Worm (Caenorhabditis elegans): ENCODE data around the gene C32D5.12.

C32D5.12 gene

DNA sequence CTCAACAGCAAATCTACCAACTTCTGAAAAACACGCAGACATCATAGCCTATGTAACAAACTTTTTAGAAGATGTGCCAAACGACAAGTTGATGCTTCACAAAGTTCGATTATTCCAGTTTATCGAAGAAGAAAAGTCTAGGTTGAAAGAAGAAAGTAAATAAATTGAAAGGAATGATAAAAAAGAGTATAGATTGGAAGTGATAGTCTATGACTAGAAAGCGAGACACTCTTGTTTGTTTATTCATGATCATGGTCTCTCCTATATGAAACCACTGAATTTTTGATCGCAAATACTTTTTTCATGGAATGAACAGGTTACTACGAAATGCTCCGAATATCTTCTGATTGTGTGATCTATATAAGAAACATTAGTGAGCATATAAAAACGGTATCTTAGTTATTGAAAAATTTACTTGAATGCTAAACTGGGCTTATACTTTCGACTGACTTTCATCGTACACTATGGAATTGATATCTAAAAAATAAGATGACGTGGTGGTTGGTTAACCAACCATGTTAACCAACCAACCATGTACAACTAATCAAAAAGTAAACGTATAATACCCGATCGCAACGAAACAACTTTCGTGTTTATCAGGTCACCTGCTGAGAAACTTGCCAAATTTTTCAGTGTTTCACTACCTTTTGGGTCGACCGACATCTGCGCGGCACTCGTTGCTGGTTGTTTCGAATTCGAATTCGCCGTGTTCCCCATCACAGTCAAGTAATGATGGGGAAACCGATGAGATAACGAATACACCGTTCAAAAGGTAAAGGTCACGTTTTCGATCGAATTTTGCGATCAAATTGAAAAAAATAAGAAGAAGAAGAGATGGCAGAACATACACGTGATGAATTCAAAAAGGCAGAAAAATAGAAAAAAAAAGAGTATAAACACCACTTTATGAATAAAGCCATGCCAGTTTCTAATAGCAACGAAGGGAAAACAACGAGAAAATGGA, 13.3 kb downstream of the C32D5.12 start, which contains the start of gene C32D5.8:
Gene C32D5.8 (minus strand): TSS at position 770 of the 964 bp plus-strand sequence.
- TF ChIP-seq gei-17 (GFP tag; optimal IDR thresholded peaks at IDR 0.05), result no peak
- TF ChIP-seq akir-1 (GFP tag; optimal IDR thresholded peaks at IDR 0.05), result no peak
- no peak for TF ChIP-seq lin-35 (GFP tag; optimal IDR thresholded peaks at IDR 0.05)
- TF ChIP-seq Y67H2A.10 (GFP tag; conservative IDR thresholded peaks at IDR 0.05), result no peak
- no peak for TF ChIP-seq ceh-91 (GFP tag; IDR thresholded peaks at IDR 0.05)
- no peak for TF ChIP-seq Y79H2A.3 (GFP tag; conservative IDR thresholded peaks at IDR 0.05)

ce11 chrII:6344513-6344912, 14.3 kb downstream of the C32D5.12 start:
- TF ChIP-seq ama-1 (optimal IDR thresholded peaks at IDR 0.05), result no peak
- TF ChIP-seq ama-1 (GFP tag; optimal IDR thresholded peaks at IDR 0.05), result no peak
- TF ChIP-seq C17E4.6 (GFP tag; IDR thresholded peaks at IDR 0.05), result no peak
- no peak for TF ChIP-seq rpc-1 (optimal IDR thresholded peaks at IDR 0.05)
- no peak for TF ChIP-seq rpc-1 (tag; optimal IDR thresholded peaks at IDR 0.05)
- no peak for TF ChIP-seq nhr-90 (tag; optimal IDR thresholded peaks at IDR 0.05)
- no peak for TF ChIP-seq ZK185.1 (tag; optimal IDR thresholded peaks at IDR 0.05; ENCODE audit: poor library complexity, severe bottlenecking)
- TF ChIP-seq zim-3 (tag; optimal IDR thresholded peaks at IDR 0.05), result no peak
- no peak for TF ChIP-seq mcd-1 (GFP tag; IDR thresholded peaks at IDR 0.05)
- TF ChIP-seq ztf-3 (GFP tag; optimal IDR thresholded peaks at IDR 0.05), result no peak
- TF ChIP-seq tbp1 (GFP tag; optimal IDR thresholded peaks at IDR 0.05), result no peak
- no peak for TF ChIP-seq F10E7.11 (tag; optimal IDR thresholded peaks at IDR 0.05)
- TF ChIP-seq K12H6.12 (tag; optimal IDR thresholded peaks at IDR 0.05), result no peak
- TF ChIP-seq nhr-80 (tag; optimal IDR thresholded peaks at IDR 0.05), result no peak

DNA sequence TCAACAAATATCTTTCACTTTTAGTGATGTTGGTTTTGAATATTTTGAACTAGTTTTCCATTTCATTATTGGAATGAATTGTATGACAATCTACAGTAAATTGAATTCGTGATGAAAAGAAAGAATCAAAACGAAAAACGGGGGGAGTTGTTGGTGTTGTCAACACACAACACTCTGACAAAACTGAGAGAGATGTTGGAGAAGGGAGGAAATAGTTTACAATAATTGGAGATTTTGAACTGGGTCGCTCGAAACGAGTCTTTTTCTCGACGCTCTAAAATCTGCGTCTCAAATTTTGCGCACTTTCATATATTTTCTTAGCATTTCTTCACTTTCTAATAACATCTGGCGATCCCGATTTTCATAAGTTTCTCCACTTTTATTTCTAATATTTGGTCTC, 14.9 kb downstream of the C32D5.12 start, which contains the start of gene txt-18:
Gene txt-18 (plus strand): TSS at position 180 of the 400 bp plus-strand sequence.
- no peak for TF ChIP-seq cebp-1 (GFP tag; IDR thresholded peaks at IDR 0.05)
- peak; percentile 5 for TF ChIP-seq cebp-1 (tag; optimal IDR thresholded peaks at IDR 0.05)
- TF ChIP-seq atf-7 (tag; optimal IDR thresholded peaks at IDR 0.05), result no peak
- TF ChIP-seq hmg-1.2 (GFP tag; IDR thresholded peaks at IDR 0.05), result peak; percentile 15; the same call in 1 of the 2 replicates
- TF ChIP-seq dox-1 (GFP tag; IDR thresholded peaks at IDR 0.05), result 0 out of 2 replicates have a peak, but pooled peaks have one; percentile 6

ce11 chrII:6342455-6342854, 16.4 kb downstream of the C32D5.12 start:
- no peak for TF ChIP-seq ccch-3 (GFP tag; optimal IDR thresholded peaks at IDR 0.05)

- TF ChIP-seq ztf-3 (GFP tag; optimal IDR thresholded peaks at IDR 0.05) (no peak), hrde-1 (tag; optimal IDR thresholded peaks at IDR 0.05; ENCODE audit: borderline replicate concordance) (no peak), unc-130 (GFP tag; optimal IDR thresholded peaks at IDR 0.05) (no peak), hmg-20 (GFP tag; IDR thresholded peaks at IDR 0.05) (no peak), egl-44 (GFP tag; IDR thresholded peaks at IDR 0.05) (no peak), akir-1 (GFP tag; optimal IDR thresholded peaks at IDR 0.05) (no peak), mcd-1 (GFP tag; IDR thresholded peaks at IDR 0.05) (no peak), rec-8 (tag; optimal IDR thresholded peaks at IDR 0.05) (no peak), snpc-1.3 (tag; optimal IDR thresholded peaks at IDR 0.05; ENCODE audit: insufficient read depth) (no peak)
Measured at ce11 chrII:6341076-6341475, 17.7 kb downstream of the C32D5.12 start.

Data from whole organism, young adult.